Worm (Caenorhabditis elegans): Measurements from ENCODE around the gene ldh-1.

The ldh-1 gene

DNA sequence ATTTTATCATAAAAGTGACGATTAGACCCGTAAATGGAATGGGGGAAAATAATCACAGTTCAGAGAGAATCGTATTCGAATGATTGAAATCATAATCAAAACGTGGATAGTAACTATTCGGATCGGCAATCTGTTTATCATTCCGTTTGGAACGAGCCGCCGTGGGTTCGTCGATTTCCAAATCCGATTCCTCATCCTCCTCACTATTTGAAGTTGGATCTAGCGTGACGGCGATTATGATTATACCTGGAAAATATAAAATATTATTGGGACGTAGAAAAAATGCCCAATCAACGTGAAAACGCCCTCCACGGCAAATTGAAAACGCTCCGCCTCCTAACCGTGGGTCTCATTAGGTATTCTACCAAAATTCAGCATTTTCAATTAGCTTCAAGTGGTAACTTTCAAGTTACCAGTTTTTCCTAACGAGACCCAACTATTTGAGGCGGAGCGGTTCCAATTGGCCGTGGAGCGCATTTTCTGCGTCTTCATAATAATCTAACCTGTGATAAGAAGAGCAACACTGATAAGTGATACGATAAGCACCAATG, 7.2 kb downstream of the ldh-1 start (continued):
- no peak for TF ChIP-seq bed-1 (GFP tag; IDR thresholded peaks at IDR 0.05)
- no peak for TF ChIP-seq B0261.1 (tag; optimal IDR thresholded peaks at IDR 0.05)
- no peak for TF ChIP-seq egl-44 (GFP tag; IDR thresholded peaks at IDR 0.05)
- TF ChIP-seq B0336.3 (GFP tag; IDR thresholded peaks at IDR 0.05), result peak; percentile 89
- TF ChIP-seq F49E8.2 (tag; optimal IDR thresholded peaks at IDR 0.05; ENCODE audit: insufficient read depth), result no peak
- TF ChIP-seq ets-4 (GFP tag; optimal IDR thresholded peaks at IDR 0.05), result no peak
- TF ChIP-seq fkh-3 (tag; optimal IDR thresholded peaks at IDR 0.05), result peak; percentile 39
- TF ChIP-seq ceh-40 (GFP tag; IDR thresholded peaks at IDR 0.05), result no peak
- TF ChIP-seq pbrm-1 (GFP tag; IDR thresholded peaks at IDR 0.05), result peak; percentile 16; the same call in 1 of the 2 replicates
- TF ChIP-seq ztf-26 (tag; optimal IDR thresholded peaks at IDR 0.05), result peak; percentile 49
- peak; percentile 15; the same call in 1 of the 2 replicates for TF ChIP-seq hmg-1.2 (GFP tag; IDR thresholded peaks at IDR 0.05)
- no peak for TF ChIP-seq mel-28 (tag; optimal IDR thresholded peaks at IDR 0.05; ENCODE audit: borderline replicate concordance)
- no peak for TF ChIP-seq egrh-3 (GFP tag; IDR thresholded peaks at IDR 0.05)
- peak; percentile 47 for TF ChIP-seq tlf-1 (GFP tag; optimal IDR thresholded peaks at IDR 0.05)
- peak; percentile 66 for TF ChIP-seq mcd-1 (GFP tag; IDR thresholded peaks at IDR 0.05)
- no peak for TF ChIP-seq sdz-38 (tag; optimal IDR thresholded peaks at IDR 0.05)
- TF ChIP-seq nhr-90 (tag; optimal IDR thresholded peaks at IDR 0.05), result peak; percentile 48
- no peak for TF ChIP-seq T07F8.4 (tag; optimal IDR thresholded peaks at IDR 0.05)
- no peak for TF ChIP-seq ama-1 (optimal IDR thresholded peaks at IDR 0.05)
- no peak for TF ChIP-seq ama-1 (GFP tag; optimal IDR thresholded peaks at IDR 0.05)
- TF ChIP-seq tbx-9 (tag; optimal IDR thresholded peaks at IDR 0.05; ENCODE audit: borderline replicate concordance), result no peak
- TF ChIP-seq egl-18 (GFP tag; IDR thresholded peaks at IDR 0.05), result no peak
- peak; percentile 49; the same call in 1 of the 2 replicates for TF ChIP-seq Y95B8A.8 (GFP tag; IDR thresholded peaks at IDR 0.05)
- TF ChIP-seq ztf-25 (GFP tag; IDR thresholded peaks at IDR 0.05), result no peak
- no peak for TF ChIP-seq F37B4.10 (GFP tag; IDR thresholded peaks at IDR 0.05)
- TF ChIP-seq madf-3 (GFP tag; IDR thresholded peaks at IDR 0.05), result 0 out of 2 replicates have a peak, but pooled peaks have one; percentile 15
- TF ChIP-seq ekl-4 (GFP tag; IDR thresholded peaks at IDR 0.05), result peak; percentile 50; the same call in 1 of the 2 replicates
- TF ChIP-seq ceh-79 (tag; optimal IDR thresholded peaks at IDR 0.05), result no peak
- TF ChIP-seq ceh-27 (GFP tag; optimal IDR thresholded peaks at IDR 0.05), result no peak
- TF ChIP-seq ztf-28 (GFP tag; IDR thresholded peaks at IDR 0.05), result no peak
- TF ChIP-seq lsy-27 (tag; optimal IDR thresholded peaks at IDR 0.05; ENCODE audit: borderline replicate concordance, insufficient read depth), result no peak

DNA sequence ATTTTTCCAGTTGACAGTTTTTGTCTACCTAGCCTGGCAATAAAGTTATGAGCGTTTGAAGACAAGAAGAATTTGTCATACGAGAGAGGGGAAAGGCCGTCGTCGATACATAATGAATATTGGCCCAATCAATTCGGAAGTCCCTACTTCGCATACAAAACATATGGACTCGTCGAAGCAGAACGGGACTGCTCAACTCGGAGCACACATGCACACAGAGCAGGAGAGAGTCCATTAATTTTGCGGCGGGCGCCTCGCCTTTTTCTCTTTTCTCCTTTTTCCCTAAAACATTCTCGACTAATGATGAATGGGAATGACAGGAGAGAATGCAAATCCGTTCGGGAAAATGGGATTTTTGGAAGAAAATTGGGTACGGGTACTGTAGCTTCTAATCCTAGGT, 8.5 kb downstream of the ldh-1 start, which contains the start of gene F13D12.8:
TSS of gene F13D12.8 (minus strand) at position 82 of the 400 bp plus-strand sequence.
- TF ChIP-seq snpc-4 (GFP tag; optimal IDR thresholded peaks at IDR 0.05) (no peak), snpc-4 (tag; optimal IDR thresholded peaks at IDR 0.05) (peak in 1 of 4 experiments; percentile 14), mes-4 (tag; optimal IDR thresholded peaks at IDR 0.05) (no peak)

DNA sequence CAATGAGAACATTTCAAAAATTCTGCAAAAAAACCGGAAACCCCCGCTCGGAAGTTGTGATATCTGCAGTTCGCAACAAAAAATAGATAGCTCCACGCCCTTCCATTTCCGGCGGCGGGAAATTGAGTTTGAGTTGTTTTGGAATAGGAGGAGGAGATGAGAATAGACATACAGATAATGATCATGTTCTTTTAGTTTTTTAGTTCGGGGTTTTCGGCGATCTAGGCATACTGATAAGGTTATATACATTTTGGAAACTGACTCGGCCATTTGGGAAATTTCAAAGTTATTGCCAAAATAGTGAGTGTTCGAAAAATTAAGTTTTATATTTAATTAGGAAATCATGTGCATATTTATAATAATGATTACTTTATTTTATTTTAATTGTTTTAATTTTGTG, 9.8 kb downstream of the ldh-1 start:
- TF ChIP-seq nfyb-1 (GFP tag; IDR thresholded peaks at IDR 0.05) (no peak), cebp-2 (GFP tag; IDR thresholded peaks at IDR 0.05) (no peak), ZK185.1 (tag; optimal IDR thresholded peaks at IDR 0.05; ENCODE audit: poor library complexity, severe bottlenecking) (no peak), ztf-25 (GFP tag; IDR thresholded peaks at IDR 0.05) (no peak), F33H1.4 (GFP tag; IDR thresholded peaks at IDR 0.05) (no peak), lin-40 (tag; optimal IDR thresholded peaks at IDR 0.05) (no peak), F10E7.11 (tag; optimal IDR thresholded peaks at IDR 0.05) (no peak), dpff-1 (tag; optimal IDR thresholded peaks at IDR 0.05) (no peak), F55B11.4 (tag; optimal IDR thresholded peaks at IDR 0.05; ENCODE audit: borderline replicate concordance, insufficient read depth) (no peak), nhr-90 (tag; optimal IDR thresholded peaks at IDR 0.05) (no peak)
